Worm (Caenorhabditis elegans): Measurements from ENCODE around the gene hsp-25.

The hsp-25 gene

ce11 chrX:5984581-5985039 lies 54.8 kb downstream of the hsp-25 start, which contains the start of gene klp-13 (continued):
- TF ChIP-seq sox-4 (tag; optimal IDR thresholded peaks at IDR 0.05) (peak; percentile 51), nfya-1 (tag; optimal IDR thresholded peaks at IDR 0.05) (peak; percentile 81), nhr-232 (tag; optimal IDR thresholded peaks at IDR 0.05) (no peak), nhr-11 (tag; optimal IDR thresholded peaks at IDR 0.05) (no peak), ceh-19 (GFP tag; optimal IDR thresholded peaks at IDR 0.05) (peak; percentile 68), C08G9.2 (tag; optimal IDR thresholded peaks at IDR 0.05) (peak; percentile 59), ceh-14 (tag; optimal IDR thresholded peaks at IDR 0.05) (peak; percentile 64), syd-9 (tag; optimal IDR thresholded peaks at IDR 0.05) (no peak), hlh-15 (tag; optimal IDR thresholded peaks at IDR 0.05) (no peak), fkh-6 (tag; optimal IDR thresholded peaks at IDR 0.05) (no peak), unc-55 (GFP tag; optimal IDR thresholded peaks at IDR 0.05) (peak; percentile 77), ceh-48 (tag; optimal IDR thresholded peaks at IDR 0.05) (no peak), ceh-31 (tag; optimal IDR thresholded peaks at IDR 0.05) (peak; percentile 74), eyg-1 (tag; optimal IDR thresholded peaks at IDR 0.05) (no peak), madf-2 (tag; optimal IDR thresholded peaks at IDR 0.05) (no peak), T23F11.4 (GFP tag; optimal IDR thresholded peaks at IDR 0.05) (peak; percentile 3), ceh-6 (GFP tag; optimal IDR thresholded peaks at IDR 0.05) (no peak), hlh-13 (GFP tag; optimal IDR thresholded peaks at IDR 0.05) (no peak), hlh-30 (tag; optimal IDR thresholded peaks at IDR 0.05; ENCODE audit: insufficient read depth) (peak; percentile 78), K09A11.1 (tag; optimal IDR thresholded peaks at IDR 0.05; ENCODE audit: insufficient read depth) (peak; percentile 61), dve-1 (tag; optimal IDR thresholded peaks at IDR 0.05) (peak; percentile 13), hlh-8 (tag; optimal IDR thresholded peaks at IDR 0.05) (peak; percentile 4), ceh-18 (tag; optimal IDR thresholded peaks at IDR 0.05) (peak; percentile 90), gmeb-2 (tag; optimal IDR thresholded peaks at IDR 0.05) (no peak), fkh-10 (GFP tag; optimal IDR thresholded peaks at IDR 0.05) (no peak), ceh-2 (tag; optimal IDR thresholded peaks at IDR 0.05) (peak; percentile 49), ceh-24 (tag; optimal IDR thresholded peaks at IDR 0.05) (no peak), sdc-2 (tag; optimal IDR thresholded peaks at IDR 0.05) (peak; percentile 69), ztf-16 (tag; optimal IDR thresholded peaks at IDR 0.05) (no peak), elt-4 (tag; optimal IDR thresholded peaks at IDR 0.05) (no peak)
